Fruit fly (Drosophila melanogaster) whole organism, embryonic: Measurements from ENCODE around the gene CG10031.

Experiments used
- Atf6 ChIP-seq: fragments of 200-800 bp; sonication (Bioruptor generic); IDR thresholded peaks from 2 replicates; pipeline ENCODE4 v1.3.6; 2022; ENCODE audit warnings: missing biosample characterization, missing genetic modification characterization
- Awh ChIP-seq: fragments of 200-800 bp; sonication (Bioruptor generic); IDR thresholded peaks from 2 replicates; pipeline ENCODE4, ENCODE4 v1.3.6; 2022; ENCODE audit warnings: missing biosample characterization, missing genetic modification characterization
- B-H2 ChIP-seq: fragments of 200-800 bp; sonication (Bioruptor generic); optimal IDR thresholded peaks from 2 replicates; lab custom pipeline; 2018; ENCODE audit warnings: missing biosample characterization, mild to moderate bottlenecking, missing genetic modification characterization
- Bteb2 ChIP-seq: fragments of 200-800 bp; sonication (Bioruptor generic); optimal IDR thresholded peaks from 2 replicates; lab custom pipeline; 2016; ENCODE audit warnings: missing biosample characterization, missing genetic modification characterization
- CG10267 ChIP-seq: fragments of 200-800 bp; sonication (Bioruptor generic); optimal IDR thresholded peaks from 2 replicates; lab custom pipeline; 2018; ENCODE audit warnings: missing biosample characterization, mild to moderate bottlenecking, missing genetic modification characterization, moderate library complexity
- CG10274 ChIP-seq: fragments of 200-800 bp; sonication (Bioruptor generic); optimal IDR thresholded peaks from 3 replicates; lab custom pipeline; 2017; ENCODE audit warnings: missing biosample characterization, mild to moderate bottlenecking, missing genetic modification characterization
- CG10565 ChIP-seq: fragments of 200-800 bp; sonication (Bioruptor generic); optimal IDR thresholded peaks from 3 replicates; lab custom pipeline; 2016; ENCODE audit warnings: missing biosample characterization, mild to moderate bottlenecking, missing genetic modification characterization
- CG10959 ChIP-seq: fragments of 200-800 bp; sonication (Bioruptor generic); IDR thresholded peaks from 2 replicates; pipeline ENCODE4 v1.3.6; 2022; ENCODE audit warnings: missing biosample characterization, missing genetic modification characterization
- CG11085 ChIP-seq: fragments of 200-800 bp; sonication (Bioruptor generic); IDR thresholded peaks from 2 replicates; pipeline ENCODE4 v1.3.6; 2022; ENCODE audit warnings: missing biosample characterization, missing genetic modification characterization
- CG11696 ChIP-seq: fragments of 200-800 bp; sonication (Bioruptor generic); IDR thresholded peaks from 2 replicates; pipeline ENCODE4 v1.3.6; 2022; ENCODE audit warnings: missing biosample characterization, missing genetic modification characterization
- CG12071 ChIP-seq: fragments of 200-800 bp; sonication (Bioruptor generic); optimal IDR thresholded peaks from 3 replicates; lab custom pipeline; 2018; ENCODE audit warnings: missing biosample characterization, mild to moderate bottlenecking, missing genetic modification characterization
- CG12219 ChIP-seq: fragments of 200-800 bp; sonication (Bioruptor generic); optimal IDR thresholded peaks from 3 replicates; lab custom pipeline; 2018; ENCODE audit warnings: missing biosample characterization, mild to moderate bottlenecking, missing genetic modification characterization
- CG13894 ChIP-seq: fragments of 200-800 bp; sonication (Bioruptor generic); optimal IDR thresholded peaks from 3 replicates; lab custom pipeline; 2018; ENCODE audit warnings: missing biosample characterization, mild to moderate bottlenecking, missing genetic modification characterization, moderate library complexity
- CG15514 ChIP-seq: fragments of 200-800 bp; sonication (Bioruptor generic); optimal IDR thresholded peaks from 3 replicates; lab custom pipeline; 2017; ENCODE audit warnings: missing biosample characterization, missing genetic modification characterization, mild to moderate bottlenecking, moderate library complexity, missing genetic modification reagents
- CG2116 ChIP-seq: fragments of 200-800 bp; sonication (Bioruptor generic); optimal IDR thresholded peaks from 3 replicates; lab custom pipeline; 2018; ENCODE audit warnings: missing biosample characterization, mild to moderate bottlenecking, missing genetic modification characterization
- CG2120 ChIP-seq: fragments of 200-800 bp; sonication (Bioruptor generic); optimal IDR thresholded peaks from 3 replicates; lab custom pipeline; 2016; ENCODE audit warnings: missing biosample characterization, missing genetic modification characterization
- CG4707 ChIP-seq: fragments of 200-800 bp; sonication (Bioruptor generic); optimal IDR thresholded peaks from 2 replicates; lab custom pipeline; 2018; ENCODE audit warnings: missing biosample characterization, mild to moderate bottlenecking, missing genetic modification characterization, moderate library complexity
- CG6654 ChIP-seq: fragments of 200-800 bp; sonication (Bioruptor generic); optimal IDR thresholded peaks from 2 replicates; lab custom pipeline; 2017; ENCODE audit warnings: missing biosample characterization, mild to moderate bottlenecking, missing genetic modification characterization
- CG7786 ChIP-seq: fragments of 200-800 bp; sonication (Bioruptor generic); optimal IDR thresholded peaks from 2 replicates; lab custom pipeline; 2016; ENCODE audit warnings: missing biosample characterization, missing genetic modification characterization
- CG8765 ChIP-seq: fragments of 200-800 bp; sonication (Bioruptor generic); IDR thresholded peaks from 2 replicates; pipeline ENCODE4 v1.3.6; 2022; ENCODE audit warnings: missing biosample characterization, missing genetic modification characterization
- Doc2 ChIP-seq: fragments of 200-800 bp; sonication (Bioruptor generic); IDR thresholded peaks from 2 replicates; pipeline ENCODE4 v1.3.6; 2022; ENCODE audit warnings: missing biosample characterization, missing genetic modification characterization
- Hr78 ChIP-seq, 2 experiments: fragments of 200-800 bp in 1 of 2; fragments of >200 bp in 1 of 2; sonication (Bioruptor generic) in 1 of 2; optimal IDR thresholded peaks; 2 replicates each; lab custom pipeline; 2017 to 2019; ENCODE audit warnings: missing biosample characterization in 2 of 2, missing genetic modification characterization in 2 of 2, mild to moderate bottlenecking in 1 of 2, moderate library complexity in 1 of 2
- MESR4 ChIP-seq: fragments of 200-800 bp; sonication (Bioruptor generic); optimal IDR thresholded peaks from 2 replicates; lab custom pipeline; 2018; ENCODE audit warnings: missing biosample characterization, mild to moderate bottlenecking, missing genetic modification characterization, moderate library complexity
- Mad ChIP-seq: fragments of 200-800 bp; sonication (Bioruptor generic); optimal IDR thresholded peaks from 2 replicates; lab custom pipeline; 2016; ENCODE audit warnings: missing biosample characterization, missing genetic modification characterization
- Max ChIP-seq: fragments of 200-800 bp; sonication (Bioruptor generic); optimal IDR thresholded peaks from 2 replicates; lab custom pipeline; 2016; ENCODE audit warnings: missing biosample characterization, mild to moderate bottlenecking, missing genetic modification characterization
- Med ChIP-seq: fragments of 200-800 bp; sonication (Bioruptor generic); peaks from one replicate; lab custom pipeline; 2016; ENCODE audit warnings: missing biosample characterization, missing genetic modification characterization, mild to moderate bottlenecking, inconsistent platforms, moderate library complexity
- Meics ChIP-seq: fragments of 200-800 bp; sonication (Bioruptor generic); optimal IDR thresholded peaks from 2 replicates; lab custom pipeline; 2017; ENCODE audit warnings: missing biosample characterization, mild to moderate bottlenecking, missing genetic modification characterization
- NC2α ChIP-seq: fragments of 200-800 bp; sonication (Bioruptor generic); optimal IDR thresholded peaks from 2 replicates; lab custom pipeline; 2016; ENCODE audit warnings: missing biosample characterization, missing genetic modification characterization
- Nf-YC ChIP-seq: fragments of 200-800 bp; optimal IDR thresholded peaks from 3 replicates; lab custom pipeline; 2019; ENCODE audit warnings: missing biosample characterization, mild to moderate bottlenecking, missing genetic modification characterization, moderate library complexity
- btn ChIP-seq: fragments of 200-800 bp; sonication (Bioruptor generic); optimal IDR thresholded peaks from 2 replicates; lab custom pipeline; 2016; ENCODE audit warnings: missing biosample characterization, missing genetic modification characterization
- chn ChIP-seq: fragments of 200-800 bp; sonication (Bioruptor generic); optimal IDR thresholded peaks from 2 replicates; lab custom pipeline; 2016; ENCODE audit warnings: missing biosample characterization, missing genetic modification characterization
- dmrt99B ChIP-seq: fragments of 200-800 bp; sonication (Bioruptor generic); optimal IDR thresholded peaks from 2 replicates; lab custom pipeline; 2018; ENCODE audit warnings: missing biosample characterization, mild to moderate bottlenecking, missing genetic modification characterization, moderate library complexity
- gsb-n ChIP-seq: fragments of 200-800 bp; sonication (Bioruptor generic); optimal IDR thresholded peaks from 3 replicates; lab custom pipeline; 2018; ENCODE audit warnings: missing biosample characterization, mild to moderate bottlenecking, missing genetic modification characterization
- jing ChIP-seq: fragments of 200-800 bp; sonication (Bioruptor generic); optimal IDR thresholded peaks from 2 replicates; lab custom pipeline; 2018; ENCODE audit warnings: missing biosample characterization, mild to moderate bottlenecking, missing genetic modification characterization
- lilli ChIP-seq: fragments of 200-800 bp; sonication (Bioruptor generic); optimal IDR thresholded peaks from 3 replicates; lab custom pipeline; 2016; ENCODE audit warnings: missing biosample characterization, missing genetic modification characterization
- mirr ChIP-seq: fragments of 200-800 bp; sonication (Bioruptor generic); optimal IDR thresholded peaks from 3 replicates; lab custom pipeline; 2018; ENCODE audit warnings: missing biosample characterization, mild to moderate bottlenecking, missing genetic modification characterization
- nmo ChIP-seq: fragments of 200-800 bp; sonication (Bioruptor generic); optimal IDR thresholded peaks from 2 replicates; lab custom pipeline; 2018; ENCODE audit warnings: missing biosample characterization, mild to moderate bottlenecking, missing genetic modification characterization, moderate library complexity
- peb ChIP-seq: fragments of 200-800 bp; sonication (Bioruptor generic); IDR thresholded peaks from 2 replicates; pipeline ENCODE4 v1.3.6; 2022; ENCODE audit warnings: missing biosample characterization, missing genetic modification characterization
- pho ChIP-seq: fragments of 200-800 bp; sonication (Bioruptor generic); optimal IDR thresholded peaks from 2 replicates; lab custom pipeline; 2016; ENCODE audit warnings: missing biosample characterization, missing genetic modification characterization
- psq ChIP-seq: fragments of 200-800 bp; sonication (Bioruptor generic); optimal IDR thresholded peaks from 2 replicates; lab custom pipeline; 2017; ENCODE audit warnings: missing biosample characterization, missing genetic modification characterization
- shn ChIP-seq: fragments of 200-800 bp; sonication (Bioruptor generic); optimal IDR thresholded peaks from 3 replicates; lab custom pipeline; 2016; ENCODE audit warnings: missing biosample characterization, missing genetic modification characterization
- sima ChIP-seq: fragments of 200-800 bp; sonication (Bioruptor generic); optimal IDR thresholded peaks from 2 replicates; lab custom pipeline; 2016; ENCODE audit warnings: missing biosample characterization, missing genetic modification characterization
- sqz ChIP-seq: fragments of 200-800 bp; sonication (Bioruptor generic); optimal IDR thresholded peaks from 3 replicates; lab custom pipeline; 2018; ENCODE audit warnings: missing biosample characterization, mild to moderate bottlenecking, missing genetic modification characterization
- tx ChIP-seq: fragments of 200-800 bp; sonication (Bioruptor generic); optimal IDR thresholded peaks from 2 replicates; lab custom pipeline; 2016; ENCODE audit warnings: missing biosample characterization, missing genetic modification characterization
- unc-4 ChIP-seq: fragments of 200-800 bp; sonication (Bioruptor generic); IDR thresholded peaks from 2 replicates; pipeline ENCODE4 v1.3.6; 2022; ENCODE audit warnings: missing biosample characterization, missing genetic modification characterization; ENCODE audit not compliant: partially characterized antibody

CG10031 gene

DNA sequence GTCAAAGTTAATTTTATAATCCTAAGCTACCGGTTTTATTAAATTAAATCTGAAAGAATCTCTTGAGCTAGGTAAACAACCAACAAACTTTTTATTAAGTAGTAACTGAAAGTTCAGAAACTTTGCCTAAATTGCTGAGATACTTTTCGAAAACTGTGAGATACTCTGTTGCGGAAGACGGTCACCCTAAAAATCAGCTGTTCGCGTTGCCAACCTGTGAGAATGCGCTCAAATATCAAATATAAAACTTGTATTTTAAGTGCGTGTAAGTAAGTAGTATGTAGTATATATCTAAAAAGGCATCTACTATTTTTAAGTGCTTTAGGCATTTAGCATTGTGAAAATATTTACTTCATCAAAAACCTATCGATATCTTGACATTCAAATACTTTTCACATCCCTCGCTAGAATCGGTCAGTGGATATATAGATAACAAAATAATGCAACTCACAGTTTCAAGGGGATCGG lies 14.1 kb upstream of the CG10031 start, which contains the start of the genes CG31955 and CG2818 (continued):
- peak; percentile 32 for TF ChIP-seq nmo (GFP tag; lab: Kevin White, UChicago)
- TF ChIP-seq gsb-n (tag; lab: Kevin White, UChicago) = no peak
- peak; percentile 75 for TF ChIP-seq lilli
- peak; percentile 41 for TF ChIP-seq CG2120
- peak; percentile 8 for TF ChIP-seq Max (GFP tag; lab: Kevin White, UChicago)
- TF ChIP-seq peb (GFP tag; lab: Robert Waterston, UW) = no peak
- no peak for TF ChIP-seq MESR4
- no peak for TF ChIP-seq Atf6 (GFP tag; lab: Robert Waterston, UW)
- peak; percentile 16 for TF ChIP-seq chn
- TF ChIP-seq CG11085 (GFP tag; lab: Robert Waterston, UW) = no peak
- peak; percentile 41 for TF ChIP-seq CG15514
- no peak for TF ChIP-seq pho (GFP tag; lab: Kevin White, UChicago)
- TF ChIP-seq CG2116 (GFP tag; lab: Kevin White, UChicago) = peak; percentile 93
- TF ChIP-seq tx = peak; percentile 36
- no peak for TF ChIP-seq CG8765 (GFP tag; lab: Robert Waterston, UW)
- TF ChIP-seq mirr (GFP tag; lab: Kevin White, UChicago) = no peak
- TF ChIP-seq jing (GFP tag; lab: Kevin White, UChicago) = no peak
- TF ChIP-seq B-H2 (GFP tag; lab: Kevin White, UChicago) = peak; percentile 23
- TF ChIP-seq sima (GFP tag; lab: Kevin White, UChicago) = no peak
- TF ChIP-seq CG4707 (GFP tag; lab: Kevin White, UChicago) = no peak
- peak; percentile 40 for TF ChIP-seq CG13894 (tag; lab: Kevin White, UChicago)
- TF ChIP-seq Nf-YC (tag; lab: Kevin White, UChicago) = no peak
- no peak for TF ChIP-seq CG10274 (GFP tag; lab: Kevin White, UChicago)
- no peak for TF ChIP-seq Awh
- no peak for TF ChIP-seq CG11696 (GFP tag; lab: Robert Waterston, UW)
- TF ChIP-seq Doc2 (GFP tag; lab: Robert Waterston, UW) = no peak
- TF ChIP-seq CG12071 (GFP tag; lab: Kevin White, UChicago) = no peak
- TF ChIP-seq CG10267 (tag; lab: Kevin White, UChicago) = peak; percentile 18
- TF ChIP-seq Meics (GFP tag; lab: Kevin White, UChicago) = peak; percentile 9
- TF ChIP-seq CG6654 (GFP tag; lab: Kevin White, UChicago) = no peak
- TF ChIP-seq CG10565 (GFP tag; lab: Kevin White, UChicago) = no peak
- TF ChIP-seq Mad = no peak
- no peak for TF ChIP-seq psq (GFP tag; lab: Kevin White, UChicago)
- no peak for TF ChIP-seq Bteb2 (GFP tag; lab: Kevin White, UChicago)
- no peak for TF ChIP-seq CG7786 (GFP tag; lab: Kevin White, UChicago)
- no peak for TF ChIP-seq CG10959 (GFP tag; lab: Robert Waterston, UW)
- peak; percentile 77 for TF ChIP-seq unc-4 (GFP tag; lab: Robert Waterston, UW)
- TF ChIP-seq dmrt99B (tag; lab: Kevin White, UChicago) = no peak
- no peak for TF ChIP-seq sqz
- TF ChIP-seq CG12219 (GFP tag; lab: Kevin White, UChicago) = no peak
- no peak for TF ChIP-seq Hr78 (GFP tag; optimal IDR thresholded peaks at IDR 0.05; lab: Kevin White, UChicago)
- TF ChIP-seq shn = no peak
- peak; percentile 70 for TF ChIP-seq Med
- TF ChIP-seq btn (GFP tag; lab: Kevin White, UChicago) = no peak
- TF ChIP-seq NC2α (GFP tag; lab: Kevin White, UChicago) = no peak
- TF ChIP-seq, all 482 proteins: peak for 97
